Fruit fly (Drosophila melanogaster) Kc167 (cell line): ENCODE results near the gene CG14618.

Experiments used
- Myc ChIP-seq: fragments of >200 bp; optimal IDR thresholded peaks from 2 replicates; lab custom pipeline; 2017; ENCODE audit warnings: missing external identifiers
- Sin3A ChIP-seq: fragments of >200 bp; optimal IDR thresholded peaks from 2 replicates; lab custom pipeline; 2018; ENCODE audit warnings: missing external identifiers
- h ChIP-seq: fragments of >200 bp; optimal IDR thresholded peaks from 3 replicates; lab custom pipeline; 2018; ENCODE audit warnings: missing external identifiers
- psq ChIP-seq: fragments of >200 bp; optimal IDR thresholded peaks from 2 replicates; lab custom pipeline; 2017; ENCODE audit warnings: missing external identifiers
- ttk ChIP-seq: sonication (Bioruptor generic); optimal IDR thresholded peaks from 2 replicates; lab custom pipeline; 2017; ENCODE audit warnings: missing external identifiers

DNA sequence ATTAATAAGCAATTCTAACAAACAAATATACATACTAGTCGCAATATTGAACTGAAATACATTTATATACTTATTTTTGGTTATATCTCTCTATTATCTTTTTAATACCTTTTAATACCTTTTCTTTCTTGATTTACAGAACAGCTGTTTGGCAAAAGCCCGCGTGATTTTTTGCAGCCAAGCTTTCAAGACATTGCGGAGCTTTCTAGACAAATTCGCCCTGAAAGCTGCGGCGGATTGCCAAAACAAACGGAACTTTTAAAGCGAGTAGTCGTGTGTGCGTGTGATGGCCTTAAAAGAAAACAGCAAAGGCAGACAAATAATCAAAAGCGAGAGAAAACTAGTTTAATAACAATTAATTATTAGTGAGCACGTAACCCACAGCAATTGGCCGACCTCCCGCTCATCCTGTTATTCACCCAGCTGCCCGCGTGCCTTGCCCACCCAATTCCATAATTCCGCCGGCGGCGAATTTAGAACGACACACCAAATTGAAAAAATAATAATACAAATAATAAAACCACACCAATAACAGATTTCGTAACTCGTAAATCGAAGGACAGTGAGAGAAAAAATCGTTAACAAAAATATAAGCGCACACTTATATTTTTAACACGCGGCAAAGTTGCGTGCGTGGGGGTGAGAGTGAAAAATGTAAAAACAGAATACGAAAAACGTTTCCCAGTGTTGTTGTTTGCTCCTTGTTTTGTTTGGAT lies 13.6 kb downstream of the CG14618 start:
- TF ChIP-seq h (no peak), psq (no peak), Sin3A (lab: Kevin White, UChicago) (no peak), Myc (lab: Kevin White, UChicago) (no peak), ttk (no peak)
